Worm (Caenorhabditis elegans) whole organism, L1 larva: Measurements from ENCODE around the gene nhr-232.
A peak's percentile ranks its signal among the peaks of the same experiment; 100 is the strongest.

ENCODE experiments used
- aly-2 ChIP-seq: fragments of 150-350 bp; optimal IDR thresholded peaks from 2 replicates; lab custom pipeline; 2014; ENCODE audit warnings: missing biosample characterization, missing genetic modification characterization
- ama-1 ChIP-seq: fragments of 150-350 bp; optimal IDR thresholded peaks from 2 replicates; lab custom pipeline; 2014
- blmp-1 ChIP-seq: fragments of 150-350 bp; optimal IDR thresholded peaks from 2 replicates; lab custom pipeline; 2014; ENCODE audit warnings: missing biosample characterization, missing genetic modification characterization
- dpl-1 ChIP-seq, 3 experiments: fragments of 150-350 bp in 2 of 3; sonication (generic microtip) in 1 of 3; optimal IDR thresholded peaks; 2 replicates each; lab custom pipeline; 2014 to 2017; ENCODE audit warnings: missing biosample characterization in 3 of 3, missing genetic modification characterization in 3 of 3, missing genetic modification reagents in 3 of 3
- dsc-1 ChIP-seq: sonication (generic microtip); optimal IDR thresholded peaks from 2 replicates; lab custom pipeline; 2016; ENCODE audit warnings: mild to moderate bottlenecking, missing genetic modification characterization, missing compliant biosample characterization
- egl-27 ChIP-seq, 2 experiments: fragments of 150-350 bp in 1 of 2; sonication (generic microtip); optimal IDR thresholded peaks; 3 replicates each; lab custom pipeline; 2017 to 2018; ENCODE audit warnings: missing biosample characterization in 2 of 2, missing genetic modification characterization in 2 of 2, missing genetic modification reagents in 2 of 2
- elt-2 ChIP-seq: sonication (generic microtip); optimal IDR thresholded peaks from 2 replicates; lab custom pipeline; 2016; ENCODE audit warnings: missing genetic modification characterization, mild to moderate bottlenecking, inconsistent platforms, missing compliant biosample characterization, missing genetic modification reagents
- elt-3 ChIP-seq, 6 experiments: fragments of 150-350 bp in 1 of 6; sonication (generic microtip); optimal IDR thresholded peaks; 2 replicates each; lab custom pipeline; 2017 to 2018; ENCODE audit warnings: missing biosample characterization in 6 of 6, missing genetic modification characterization in 6 of 6, inconsistent platforms in 1 of 6
- jun-1 ChIP-seq: fragments of 150-350 bp; optimal IDR thresholded peaks from 2 replicates; lab custom pipeline; 2014; ENCODE audit warnings: missing biosample characterization, missing genetic modification reagents, missing genetic modification characterization
- lin-14 ChIP-seq: fragments of 200-800 bp; sonication (Bioruptor generic); optimal IDR thresholded peaks from 2 replicates; lab custom pipeline; 2018; ENCODE audit warnings: mild to moderate bottlenecking, missing genetic modification characterization, moderate library complexity, missing compliant biosample characterization
- nhr-12 ChIP-seq: sonication (generic microtip); optimal IDR thresholded peaks from 2 replicates; lab custom pipeline; 2017; ENCODE audit warnings: missing biosample characterization, missing genetic modification characterization
- pag-3 ChIP-seq: sonication (generic microtip); optimal IDR thresholded peaks from 2 replicates; lab custom pipeline; 2017; ENCODE audit warnings: missing genetic modification characterization, mild to moderate bottlenecking, missing compliant biosample characterization, antibody characterized with exemption, borderline replicate concordance; ENCODE audit not compliant: insufficient read depth
- zip-4 ChIP-seq: fragments of 200-800 bp; sonication (Bioruptor generic); optimal IDR thresholded peaks from 2 replicates; lab custom pipeline; 2018; ENCODE audit warnings: mild to moderate bottlenecking, missing genetic modification characterization, moderate library complexity, missing compliant biosample characterization

- no peak for TF ChIP-seq aly-2
- no peak for TF ChIP-seq elt-3 (tag; optimal IDR thresholded peaks at IDR 0.05; lab: Kevin White, UChicago)
- TF ChIP-seq ama-1 (lab: Kevin White, UChicago): no peak
- no peak for TF ChIP-seq egl-27 (tag; optimal IDR thresholded peaks at IDR 0.05; lab: Kevin White, UChicago)
- no peak for TF ChIP-seq pag-3 (tag; lab: Kevin White, UChicago)
- TF ChIP-seq nhr-12 (tag; lab: Kevin White, UChicago): no peak
- TF ChIP-seq lin-14: no peak
- peak; percentile 97 for TF ChIP-seq dsc-1
- TF ChIP-seq zip-4 (GFP tag; lab: Kevin White, UChicago): no peak
- no peak for TF ChIP-seq dpl-1 (GFP tag; optimal IDR thresholded peaks at IDR 0.05; lab: Kevin White, UChicago)
- TF ChIP-seq blmp-1 (tag; lab: Kevin White, UChicago): no peak
- TF ChIP-seq elt-2: no peak
- no peak for TF ChIP-seq jun-1 (tag; lab: Kevin White, UChicago)
These were observed 29.9 kb downstream of the nhr-232 start for ce11 chrV:10285853-10286252.
